Worm (Caenorhabditis elegans): ENCODE measurements around the gene gbf-1.
"Not testable (repeated sequence)": the region's sequence is repeated elsewhere in the genome, so short reads cannot be mapped to it uniquely, and the experiment has no call there.

Gene gbf-1

ce11 chrIII:11789480-11789879 lies 16.0 kb upstream of the gbf-1 start:
- no peak for TF ChIP-seq aly-2 (tag; optimal IDR thresholded peaks at IDR 0.05)
- no peak for TF ChIP-seq nhr-77 (tag; optimal IDR thresholded peaks at IDR 0.05)
- TF ChIP-seq zag-1 (tag; optimal IDR thresholded peaks at IDR 0.05): no peak
- no peak for TF ChIP-seq nhr-6 (tag; optimal IDR thresholded peaks at IDR 0.05)
- TF ChIP-seq ceh-16 (tag; optimal IDR thresholded peaks at IDR 0.05): no peak
- no peak for TF ChIP-seq ztf-4 (tag; optimal IDR thresholded peaks at IDR 0.05)
- TF ChIP-seq F13H6.1 (tag; optimal IDR thresholded peaks at IDR 0.05): no peak
- no peak for TF ChIP-seq lin-39 (tag; optimal IDR thresholded peaks at IDR 0.05)
- TF ChIP-seq nhr-23 (tag; optimal IDR thresholded peaks at IDR 0.05): no peak
- no peak for TF ChIP-seq skn-1 (tag; optimal IDR thresholded peaks at IDR 0.05)
- TF ChIP-seq Y55F3AM.14 (GFP tag; optimal IDR thresholded peaks at IDR 0.05): no peak
- TF ChIP-seq gmeb-1 (tag; optimal IDR thresholded peaks at IDR 0.05): no peak
- no peak for TF ChIP-seq C34F6.9 (tag; optimal IDR thresholded peaks at IDR 0.05)
- TF ChIP-seq unc-55 (GFP tag; optimal IDR thresholded peaks at IDR 0.05): no peak
- no peak for TF ChIP-seq sma-3 (GFP tag; optimal IDR thresholded peaks at IDR 0.05)
- TF ChIP-seq fos-1 (tag; optimal IDR thresholded peaks at IDR 0.05): no peak

ce11 chrIII:11787376-11787775 lies 13.9 kb upstream of the gbf-1 start, which contains the start of gene C24H11.1:
Gene C24H11.1 (plus strand): TSS chrIII:11787676.
- TF ChIP-seq R02D3.7, nhr-129, mab-5 (tag; optimal IDR thresholded peaks at IDR 0.05): not testable (repeated sequence)

ce11 chrIII:11785961-11786360 lies 12.5 kb upstream of the gbf-1 start, which contains the start of gene tbx-38:
Gene tbx-38 (minus strand): TSS chrIII:11786061.
- TF ChIP-seq dmd-4 (tag; optimal IDR thresholded peaks at IDR 0.05) (no peak), F13H6.1 (tag; optimal IDR thresholded peaks at IDR 0.05) (no peak), mdl-1 (tag; optimal IDR thresholded peaks at IDR 0.05) (no peak), nhr-12 (tag; optimal IDR thresholded peaks at IDR 0.05) (no peak), alr-1 (tag; optimal IDR thresholded peaks at IDR 0.05) (no peak), gmeb-1 (tag; optimal IDR thresholded peaks at IDR 0.05) (no peak), Y55F3AM.14 (GFP tag; optimal IDR thresholded peaks at IDR 0.05) (no peak), elt-1 (tag; optimal IDR thresholded peaks at IDR 0.05) (no peak), zag-1 (tag; optimal IDR thresholded peaks at IDR 0.05) (no peak), ZK546.5 (tag; optimal IDR thresholded peaks at IDR 0.05) (no peak), lin-11 (tag; optimal IDR thresholded peaks at IDR 0.05) (no peak), nhr-21 (tag; optimal IDR thresholded peaks at IDR 0.05) (no peak), sem-4 (tag; optimal IDR thresholded peaks at IDR 0.05) (no peak), mbf-1 (tag; optimal IDR thresholded peaks at IDR 0.05) (no peak), R02D3.7 (tag; optimal IDR thresholded peaks at IDR 0.05) (no peak), nhr-77 (tag; optimal IDR thresholded peaks at IDR 0.05) (no peak), ceh-16 (tag; optimal IDR thresholded peaks at IDR 0.05) (no peak)

ce11 chrIII:11781800-11782199 lies 8.3 kb upstream of the gbf-1 start, which contains the start of gene srd-74:
Gene srd-74 (plus strand): TSS chrIII:11782100.
- TF ChIP-seq ztf-1 (GFP tag; conservative IDR thresholded peaks at IDR 0.05) (no peak), alr-1 (tag; optimal IDR thresholded peaks at IDR 0.05) (no peak), mdl-1 (tag; optimal IDR thresholded peaks at IDR 0.05) (no peak), nhr-11 (tag; optimal IDR thresholded peaks at IDR 0.05) (no peak), aly-2 (tag; optimal IDR thresholded peaks at IDR 0.05) (no peak), R02D3.7 (tag; optimal IDR thresholded peaks at IDR 0.05) (no peak), mab-5 (tag; optimal IDR thresholded peaks at IDR 0.05) (no peak), Y55F3AM.14 (GFP tag; optimal IDR thresholded peaks at IDR 0.05) (no peak), lin-11 (tag; optimal IDR thresholded peaks at IDR 0.05) (no peak), ztf-11 (tag; optimal IDR thresholded peaks at IDR 0.05) (no peak), nhr-21 (tag; optimal IDR thresholded peaks at IDR 0.05) (no peak), snpc-4 (tag; optimal IDR thresholded peaks at IDR 0.05) (no peak), lsy-2 (tag; optimal IDR thresholded peaks at IDR 0.05) (no peak)

ce11 chrIII:11780183-11780664 lies 6.7 kb upstream of the gbf-1 start, which contains the start of gene C24H11.5:
Gene C24H11.5 (plus strand): TSS chrIII:11780233.
- no peak for TF ChIP-seq nhr-25 (tag; optimal IDR thresholded peaks at IDR 0.05)
- no peak for TF ChIP-seq lin-39 (tag; optimal IDR thresholded peaks at IDR 0.05)
